Worm (Caenorhabditis elegans): ENCODE results near the gene T28A11.25.

T28A11.25 gene

ce11 chrV:3273577-3274100 lies 8.0 kb upstream of the T28A11.25 start, which contains the start of gene T28A11.4:
TSS of gene T28A11.4 (plus strand) at chrV:3274050.
- TF ChIP-seq nhr-237 (tag; optimal IDR thresholded peaks at IDR 0.05): no peak
- no peak for TF ChIP-seq lin-13 (GFP tag; optimal IDR thresholded peaks at IDR 0.05)
- no peak for TF ChIP-seq lin-39 (tag; optimal IDR thresholded peaks at IDR 0.05)
- TF ChIP-seq aha-1 (tag; optimal IDR thresholded peaks at IDR 0.05): no peak
- no peak for TF ChIP-seq mep-1 (tag; optimal IDR thresholded peaks at IDR 0.05)
- no peak for TF ChIP-seq unc-62 (GFP tag; optimal IDR thresholded peaks at IDR 0.05)
- no peak for TF ChIP-seq ceh-8 (GFP tag; optimal IDR thresholded peaks at IDR 0.05)
- TF ChIP-seq nhr-71 (tag; optimal IDR thresholded peaks at IDR 0.05): no peak
- TF ChIP-seq elt-2 (tag; optimal IDR thresholded peaks at IDR 0.05): no peak
- no peak for TF ChIP-seq ceh-90 (tag; optimal IDR thresholded peaks at IDR 0.05)
- no peak for TF ChIP-seq snu-23 (GFP tag; optimal IDR thresholded peaks at IDR 0.05)

ce11 chrV:3275033-3275432 lies 6.6 kb upstream of the T28A11.25 start, which contains the start of gene T28A11.3:
TSS of gene T28A11.3 (plus strand) at chrV:3275333.
- TF ChIP-seq mdl-1 (tag; optimal IDR thresholded peaks at IDR 0.05): no peak

DNA sequence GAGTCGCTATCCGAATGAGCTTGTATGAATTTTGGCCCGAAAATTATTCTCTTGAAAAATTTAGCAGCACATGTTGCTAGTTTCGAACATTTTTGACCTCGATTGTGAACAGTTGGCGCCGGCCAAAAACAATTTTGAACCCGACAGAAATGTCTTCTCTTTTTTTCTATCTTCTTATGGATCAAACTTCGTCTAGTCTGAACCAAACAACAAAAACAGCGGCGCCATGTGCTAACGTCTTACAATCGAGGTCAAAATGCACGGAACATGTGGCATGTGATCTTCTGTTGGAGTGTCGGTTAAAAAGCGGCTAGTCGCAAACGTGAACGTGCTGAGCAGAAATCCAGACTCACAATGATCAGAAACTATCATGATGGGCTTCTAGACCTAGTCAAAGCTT lies 5.4 kb upstream of the T28A11.25 start:
- TF ChIP-seq nhr-19 (GFP tag; conservative IDR thresholded peaks at IDR 0.05) (peak; percentile 33; the same call in 1 of the 2 replicates), snu-23 (GFP tag; optimal IDR thresholded peaks at IDR 0.05) (no peak), nhr-71 (tag; optimal IDR thresholded peaks at IDR 0.05) (peak; percentile 71), lin-14 (GFP tag; optimal IDR thresholded peaks at IDR 0.05) (peak; percentile 75), tbx-2 (tag; optimal IDR thresholded peaks at IDR 0.05) (no peak), rnt-1 (tag; optimal IDR thresholded peaks at IDR 0.05) (peak; percentile 49), alr-1 (tag; optimal IDR thresholded peaks at IDR 0.05; ENCODE audit: borderline replicate concordance) (no peak), unc-62 (GFP tag; optimal IDR thresholded peaks at IDR 0.05) (no peak), nhr-20 (tag; optimal IDR thresholded peaks at IDR 0.05) (peak; percentile 29)

DNA sequence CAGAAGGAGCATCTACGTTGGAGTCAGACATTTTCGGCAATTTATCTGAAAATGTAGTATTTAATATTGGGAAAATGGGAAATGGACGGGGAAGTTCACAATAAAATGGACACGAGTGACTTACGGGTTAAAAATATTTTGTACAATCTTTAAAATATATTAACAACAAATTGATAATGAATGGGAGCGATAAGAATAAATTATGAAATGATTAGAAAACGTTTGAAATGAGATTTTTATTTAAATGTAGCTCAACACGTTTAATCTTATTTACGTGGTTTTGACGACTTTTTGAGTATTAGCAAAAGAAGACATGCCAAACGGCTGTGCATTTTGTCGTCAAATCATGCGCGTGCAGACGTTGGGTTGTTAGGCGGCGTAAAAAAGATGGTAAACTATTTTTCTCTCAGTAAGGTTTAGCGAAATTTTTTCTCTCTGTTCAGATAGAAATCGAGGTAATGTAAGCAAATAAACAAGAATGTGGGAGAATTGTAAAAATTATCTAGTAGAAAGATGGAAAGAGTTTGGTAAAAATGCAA lies 3.5 kb upstream of the T28A11.25 start, which contains the start of gene fbxa-64:
Gene fbxa-64 (minus strand): TSS at position 51 of the 539 bp plus-strand sequence.
- TF ChIP-seq nhr-71 (tag; optimal IDR thresholded peaks at IDR 0.05): peak; percentile 21
- TF ChIP-seq zag-1 (tag; optimal IDR thresholded peaks at IDR 0.05): no peak
- TF ChIP-seq grh-1 (GFP tag; IDR thresholded peaks at IDR 0.05): no peak
- TF ChIP-seq lin-35 (GFP tag; optimal IDR thresholded peaks at IDR 0.05): peak; percentile 27 to 46
- TF ChIP-seq fkh-4 (tag; optimal IDR thresholded peaks at IDR 0.05; ENCODE audit: borderline replicate concordance): no peak
- no peak for TF ChIP-seq aha-1 (tag; optimal IDR thresholded peaks at IDR 0.05)
- TF ChIP-seq nhr-77 (tag; optimal IDR thresholded peaks at IDR 0.05): no peak
- TF ChIP-seq elt-3 (tag; optimal IDR thresholded peaks at IDR 0.05): no peak
- peak; percentile 7 for TF ChIP-seq swsn-7 (tag; optimal IDR thresholded peaks at IDR 0.05)
- no peak for TF ChIP-seq skn-1 (tag; optimal IDR thresholded peaks at IDR 0.05)
- TF ChIP-seq blmp-1 (tag; optimal IDR thresholded peaks at IDR 0.05): peak; percentile 14
- TF ChIP-seq lin-14 (GFP tag; optimal IDR thresholded peaks at IDR 0.05): no peak
- peak; percentile 83 for TF ChIP-seq F16B12.6 (tag; optimal IDR thresholded peaks at IDR 0.05)
- TF ChIP-seq efl-3 (GFP tag; optimal IDR thresholded peaks at IDR 0.05): no peak
- no peak for TF ChIP-seq alr-1 (tag; optimal IDR thresholded peaks at IDR 0.05; ENCODE audit: borderline replicate concordance)
- no peak for TF ChIP-seq ztf-4 (tag; optimal IDR thresholded peaks at IDR 0.05)
- TF ChIP-seq nhr-12 (tag; optimal IDR thresholded peaks at IDR 0.05): no peak
- TF ChIP-seq mab-9 (GFP tag; IDR thresholded peaks at IDR 0.05): no peak
- TF ChIP-seq snu-23 (GFP tag; optimal IDR thresholded peaks at IDR 0.05): peak; percentile 44
- TF ChIP-seq lsy-2 (tag; optimal IDR thresholded peaks at IDR 0.05): peak in 1 of 2 experiments; percentile 2
- no peak for TF ChIP-seq nhr-85 (tag)
- TF ChIP-seq sox-4 (tag; optimal IDR thresholded peaks at IDR 0.05): no peak
- no peak for TF ChIP-seq elt-2 (tag; optimal IDR thresholded peaks at IDR 0.05)
- TF ChIP-seq pag-3 (tag; optimal IDR thresholded peaks at IDR 0.05; ENCODE audit: borderline replicate concordance, insufficient read depth): no peak
- TF ChIP-seq nhr-47 (tag; optimal IDR thresholded peaks at IDR 0.05): peak; percentile 21
- no peak for TF ChIP-seq ceh-63 (GFP tag; optimal IDR thresholded peaks at IDR 0.05)
- no peak for TF ChIP-seq ces-1 (GFP tag; optimal IDR thresholded peaks at IDR 0.05)
- TF ChIP-seq nhr-11 (tag; optimal IDR thresholded peaks at IDR 0.05): no peak
- TF ChIP-seq fkh-10 (GFP tag; optimal IDR thresholded peaks at IDR 0.05): no peak
- TF ChIP-seq hlh-4 (tag; optimal IDR thresholded peaks at IDR 0.05): no peak
- TF ChIP-seq efl-1 (optimal IDR thresholded peaks at IDR 0.05): peak; percentile 24 to 38
- peak; percentile 39 to 94 for TF ChIP-seq efl-1 (GFP tag; optimal IDR thresholded peaks at IDR 0.05 in 1 of 2)
- TF ChIP-seq hlh-17 (GFP tag; optimal IDR thresholded peaks at IDR 0.05; ENCODE audit: borderline replicate concordance): no peak

Measured in whole organism, L1 larva.